Worm (Caenorhabditis elegans): ENCODE results near the gene xbx-5.

- TF ChIP-seq ztf-1 (GFP tag; conservative IDR thresholded peaks at IDR 0.05), result no peak
- no peak for TF ChIP-seq lin-11 (tag; optimal IDR thresholded peaks at IDR 0.05)
- no peak for TF ChIP-seq elt-3 (tag; optimal IDR thresholded peaks at IDR 0.05)
- TF ChIP-seq C34F6.9 (tag; optimal IDR thresholded peaks at IDR 0.05), result no peak
- no peak for TF ChIP-seq ZK546.5 (tag; optimal IDR thresholded peaks at IDR 0.05)
- no peak for TF ChIP-seq elt-1 (tag; optimal IDR thresholded peaks at IDR 0.05)
- TF ChIP-seq nhr-237 (tag; optimal IDR thresholded peaks at IDR 0.05), result no peak
- no peak for TF ChIP-seq unc-62 (GFP tag; optimal IDR thresholded peaks at IDR 0.05)
- no peak for TF ChIP-seq unc-39 (tag; optimal IDR thresholded peaks at IDR 0.05)
- TF ChIP-seq ceh-82 (tag; optimal IDR thresholded peaks at IDR 0.05), result no peak
Measured at ce11 chrIII:3800934-3801252, 3.4 kb downstream of the xbx-5 start.
